Fruit fly (Drosophila melanogaster): ENCODE measurements around the gene SdicA.
"Not testable (repeated sequence)": the region's sequence is repeated elsewhere in the genome, so short reads cannot be mapped to it uniquely, and the experiment has no call there.

DNA sequence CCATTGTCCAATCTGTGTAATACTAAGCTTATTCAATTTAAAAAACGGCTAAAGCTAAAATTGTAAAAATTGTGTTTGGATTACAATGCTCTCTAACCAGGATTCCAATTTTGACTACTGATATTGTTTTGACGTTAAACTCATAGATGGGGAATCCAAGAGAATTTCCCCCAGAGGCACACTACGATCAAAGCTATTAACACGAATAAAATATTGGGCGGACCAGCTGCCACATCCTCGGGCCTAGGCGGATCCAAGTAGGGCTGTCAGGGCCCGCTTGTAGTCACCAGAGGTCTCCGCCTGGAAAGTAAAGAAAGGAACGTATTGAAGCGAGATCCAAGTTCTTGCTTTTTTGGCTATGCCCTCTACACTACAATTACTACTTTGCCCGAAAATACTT lies 7.8 kb upstream of the SdicA start, which contains the start of gene SdicB:
- not testable (repeated sequence) for TF ChIP-seq CG11902 (GFP tag; optimal IDR thresholded peaks at IDR 0.05); CG3919 (GFP tag; optimal IDR thresholded peaks at IDR 0.05); CG10669 (GFP tag; optimal IDR thresholded peaks at IDR 0.05); Sox14 (GFP tag; optimal IDR thresholded peaks at IDR 0.05); CG4318 (GFP tag; optimal IDR thresholded peaks at IDR 0.05); CG3032 (tag; optimal IDR thresholded peaks at IDR 0.05); CG6792 (GFP tag; optimal IDR thresholded peaks at IDR 0.05)

Data from whole organism, prepupa.